Fruit fly (Drosophila melanogaster) whole organism, embryonic: ENCODE results near the gene RpL21.

Experiments
- BEAF-32 ChIP-seq: fragments of 200-800 bp; sonication (Bioruptor generic); optimal IDR thresholded peaks from 3 replicates; lab custom pipeline; 2017; ENCODE audit warnings: missing biosample characterization, missing genetic modification characterization, mild to moderate bottlenecking, moderate library complexity, missing genetic modification reagents
- CG10654 ChIP-seq: fragments of 200-800 bp; sonication (Bioruptor generic); optimal IDR thresholded peaks from 2 replicates; lab custom pipeline; 2016; ENCODE audit warnings: missing biosample characterization, missing genetic modification characterization
- CG11093 ChIP-seq: fragments of 200-800 bp; sonication (Bioruptor generic); IDR thresholded peaks from 3 replicates; pipeline ENCODE4 v1.3.6; 2022; ENCODE audit warnings: missing biosample characterization, missing genetic modification characterization
- CG11247 ChIP-seq: fragments of 200-800 bp; sonication (Bioruptor generic); IDR thresholded peaks from 2 replicates; pipeline ENCODE4 v1.3.6; 2022; ENCODE audit warnings: missing biosample characterization, missing genetic modification characterization
- CG11696 ChIP-seq: fragments of 200-800 bp; sonication (Bioruptor generic); IDR thresholded peaks from 2 replicates; pipeline ENCODE4 v1.3.6; 2022; ENCODE audit warnings: missing biosample characterization, missing genetic modification characterization
- CG13287 ChIP-seq: fragments of 200-800 bp; sonication (Bioruptor generic); IDR thresholded peaks from 2 replicates; pipeline ENCODE4 v1.3.6; 2022; ENCODE audit warnings: missing biosample characterization, missing genetic modification characterization; ENCODE audit not compliant: partially characterized antibody
- CG14050 ChIP-seq: fragments of 200-800 bp; sonication (Bioruptor generic); IDR thresholded peaks from 3 replicates; pipeline ENCODE4 v1.3.6; 2022; ENCODE audit warnings: missing biosample characterization, missing genetic modification characterization
- CG14965 ChIP-seq: fragments of 200-800 bp; sonication (Bioruptor generic); optimal IDR thresholded peaks from 2 replicates; lab custom pipeline; 2016; ENCODE audit warnings: missing biosample characterization, missing genetic modification characterization, borderline replicate concordance
- CG15479 ChIP-seq: fragments of 200-800 bp; sonication (Bioruptor generic); optimal IDR thresholded peaks from 3 replicates; lab custom pipeline; 2019; ENCODE audit warnings: missing biosample characterization, mild to moderate bottlenecking, missing genetic modification characterization, moderate library complexity
- CG2712 ChIP-seq: fragments of 200-800 bp; optimal IDR thresholded peaks from 3 replicates; lab custom pipeline; 2019; ENCODE audit warnings: missing biosample characterization, mild to moderate bottlenecking, missing genetic modification characterization, moderate library complexity
- CG2875 ChIP-seq: fragments of 200-800 bp; sonication (Bioruptor generic); optimal IDR thresholded peaks from 2 replicates; lab custom pipeline; 2017; ENCODE audit warnings: missing biosample characterization, mild to moderate bottlenecking, missing genetic modification characterization, missing genetic modification reagents
- CG30020 ChIP-seq: fragments of 200-800 bp; optimal IDR thresholded peaks from 2 replicates; lab custom pipeline; 2019; ENCODE audit warnings: missing biosample characterization, mild to moderate bottlenecking, missing genetic modification characterization, moderate library complexity
- CG31441 ChIP-seq: fragments of 200-800 bp; sonication (Bioruptor generic); IDR thresholded peaks from 2 replicates; pipeline ENCODE4 v1.3.6; 2022; ENCODE audit warnings: missing biosample characterization, missing genetic modification characterization
- CG33213 ChIP-seq: fragments of 200-800 bp; sonication (Bioruptor generic); optimal IDR thresholded peaks from 3 replicates; lab custom pipeline; 2016; ENCODE audit warnings: missing biosample characterization, missing genetic modification characterization
- CG42726 ChIP-seq: fragments of 200-800 bp; sonication (Bioruptor generic); IDR thresholded peaks from 2 replicates; pipeline ENCODE4 v1.3.6; 2022; ENCODE audit warnings: missing biosample characterization, missing genetic modification characterization; ENCODE audit not compliant: partially characterized antibody
- CG43689 ChIP-seq: fragments of 200-800 bp; sonication (Bioruptor generic); IDR thresholded peaks from 2 replicates; pipeline ENCODE4 v1.3.6; 2022; ENCODE audit warnings: missing biosample characterization, missing genetic modification characterization
- CG4424 ChIP-seq: fragments of 200-800 bp; sonication (Bioruptor generic); optimal IDR thresholded peaks from 3 replicates; lab custom pipeline; 2016; ENCODE audit warnings: missing biosample characterization, missing genetic modification characterization
- CG4730 ChIP-seq: fragments of 200-800 bp; sonication (Bioruptor generic); IDR thresholded peaks from 2 replicates; pipeline ENCODE4 v1.3.6; 2022; ENCODE audit warnings: missing biosample characterization, missing genetic modification characterization
- CG6654 ChIP-seq: fragments of 200-800 bp; sonication (Bioruptor generic); optimal IDR thresholded peaks from 2 replicates; lab custom pipeline; 2017; ENCODE audit warnings: missing biosample characterization, mild to moderate bottlenecking, missing genetic modification characterization
- CG7556 ChIP-seq: fragments of 200-800 bp; sonication (Bioruptor generic); optimal IDR thresholded peaks from 2 replicates; lab custom pipeline; 2017; ENCODE audit warnings: missing biosample characterization, mild to moderate bottlenecking, missing genetic modification characterization
- CG8944 ChIP-seq: fragments of 200-800 bp; sonication (Bioruptor generic); optimal IDR thresholded peaks from 3 replicates; lab custom pipeline; 2016; ENCODE audit warnings: missing biosample characterization, missing genetic modification characterization
- CG9609 ChIP-seq: fragments of 200-800 bp; sonication (Bioruptor generic); optimal IDR thresholded peaks from 3 replicates; lab custom pipeline; 2016; ENCODE audit warnings: missing biosample characterization, missing genetic modification characterization
- CTCF ChIP-seq: fragments of 200-800 bp; sonication (Bioruptor generic); optimal IDR thresholded peaks from 2 replicates; lab custom pipeline; 2017; ENCODE audit warnings: missing biosample characterization, mild to moderate bottlenecking, missing genetic modification characterization, moderate library complexity
- D19A ChIP-seq: fragments of 200-800 bp; optimal IDR thresholded peaks from 3 replicates; lab custom pipeline; 2019; ENCODE audit warnings: missing biosample characterization, mild to moderate bottlenecking, missing genetic modification characterization, moderate library complexity
- Dad ChIP-seq: fragments of 200-800 bp; sonication (Bioruptor generic); optimal IDR thresholded peaks from 3 replicates; lab custom pipeline; 2016; ENCODE audit warnings: missing biosample characterization, missing genetic modification characterization
- Dip3 ChIP-seq: fragments of 200-800 bp; sonication (Bioruptor generic); optimal IDR thresholded peaks from 3 replicates; lab custom pipeline; 2016; ENCODE audit warnings: missing biosample characterization, missing genetic modification characterization
- Dref ChIP-seq: fragments of 200-800 bp; sonication (Bioruptor generic); IDR thresholded peaks from 2 replicates; pipeline ENCODE4 v1.3.6; 2022; ENCODE audit warnings: missing biosample characterization, missing genetic modification characterization
- Gug ChIP-seq: fragments of 200-800 bp; sonication (Bioruptor generic); IDR thresholded peaks from 4 replicates; pipeline ENCODE4 v1.3.6; 2022; ENCODE audit warnings: missing biosample characterization, missing genetic modification characterization
- H15 ChIP-seq: fragments of 200-800 bp; sonication (Bioruptor generic); IDR thresholded peaks from 3 replicates; pipeline ENCODE4 v1.3.6; 2022; ENCODE audit warnings: missing biosample characterization, missing genetic modification characterization
- Hr51 ChIP-seq, 2 experiments: fragments of 200-800 bp; sonication (Bioruptor generic); optimal IDR thresholded peaks; 2 replicates in 1 of 2; 3 replicates in 1 of 2; lab custom pipeline; 2016 to 2018; ENCODE audit warnings: missing biosample characterization in 2 of 2, missing genetic modification characterization in 2 of 2, mild to moderate bottlenecking in 1 of 2, moderate library complexity in 1 of 2
- Lhr ChIP-seq: fragments of 200-800 bp; sonication (Bioruptor generic); optimal IDR thresholded peaks from 3 replicates; lab custom pipeline; 2017; ENCODE audit warnings: mild to moderate bottlenecking, missing biosample characterization, missing genetic modification reagents, missing genetic modification characterization
- MESR4 ChIP-seq: fragments of 200-800 bp; sonication (Bioruptor generic); optimal IDR thresholded peaks from 2 replicates; lab custom pipeline; 2018; ENCODE audit warnings: missing biosample characterization, mild to moderate bottlenecking, missing genetic modification characterization, moderate library complexity
- Max ChIP-seq: fragments of 200-800 bp; sonication (Bioruptor generic); optimal IDR thresholded peaks from 2 replicates; lab custom pipeline; 2016; ENCODE audit warnings: missing biosample characterization, mild to moderate bottlenecking, missing genetic modification characterization
- Mes4 ChIP-seq: fragments of 200-800 bp; sonication (Bioruptor generic); optimal IDR thresholded peaks from 2 replicates; lab custom pipeline; 2016; ENCODE audit warnings: missing biosample characterization, missing genetic modification characterization
- Oaz ChIP-seq: fragments of 200-800 bp; sonication (Bioruptor generic); IDR thresholded peaks from 2 replicates; pipeline ENCODE4 v1.3.6; 2022; ENCODE audit warnings: missing biosample characterization, missing genetic modification characterization
- Sry-δ ChIP-seq: fragments of 200-800 bp; sonication (Bioruptor generic); optimal IDR thresholded peaks from 2 replicates; lab custom pipeline; 2016; ENCODE audit warnings: missing biosample characterization, missing genetic modification characterization
- ase ChIP-seq: fragments of 200-800 bp; sonication (Bioruptor generic); IDR thresholded peaks from 3 replicates; pipeline ENCODE4 v1.3.6; 2022; ENCODE audit warnings: missing biosample characterization, missing genetic modification characterization
- bab2 ChIP-seq: fragments of 200-800 bp; sonication (Bioruptor generic); optimal IDR thresholded peaks from 2 replicates; lab custom pipeline; 2016; ENCODE audit warnings: missing biosample characterization, missing genetic modification characterization
- bcd ChIP-seq: fragments of 200-800 bp; sonication (Bioruptor generic); optimal IDR thresholded peaks from 2 replicates; lab custom pipeline; 2017; ENCODE audit warnings: missing biosample characterization, mild to moderate bottlenecking, missing genetic modification characterization
- caup ChIP-seq: fragments of 200-800 bp; sonication (Bioruptor generic); optimal IDR thresholded peaks from 3 replicates; lab custom pipeline; 2017; ENCODE audit warnings: missing biosample characterization, mild to moderate bottlenecking, missing genetic modification characterization, moderate library complexity; ENCODE audit not compliant: severe bottlenecking
- inv ChIP-seq: fragments of 200-800 bp; sonication (Bioruptor generic); IDR thresholded peaks from 2 replicates; pipeline ENCODE4 v1.3.6; 2022; ENCODE audit warnings: missing biosample characterization, missing genetic modification characterization; ENCODE audit not compliant: partially characterized antibody
- maf-S ChIP-seq: fragments of 200-800 bp; sonication (Bioruptor generic); optimal IDR thresholded peaks from 2 replicates; lab custom pipeline; 2016; ENCODE audit warnings: missing biosample characterization, missing genetic modification characterization
- odd ChIP-seq: fragments of 200-800 bp; sonication (Bioruptor generic); optimal IDR thresholded peaks from 2 replicates; lab custom pipeline; 2017; ENCODE audit warnings: missing biosample characterization, mild to moderate bottlenecking, missing genetic modification characterization
- pita ChIP-seq: fragments of 200-800 bp; sonication (Bioruptor generic); optimal IDR thresholded peaks from 2 replicates; lab custom pipeline; 2017; ENCODE audit warnings: missing biosample characterization, mild to moderate bottlenecking, missing genetic modification characterization
- pum ChIP-seq: fragments of 200-800 bp; sonication (Bioruptor generic); optimal IDR thresholded peaks from 2 replicates; lab custom pipeline; 2016; ENCODE audit warnings: missing biosample characterization, missing genetic modification characterization
- pzg ChIP-seq: fragments of 200-800 bp; sonication (Bioruptor generic); optimal IDR thresholded peaks from 3 replicates; lab custom pipeline; 2018; ENCODE audit warnings: missing biosample characterization, mild to moderate bottlenecking, missing genetic modification characterization, moderate library complexity
- slbo ChIP-seq: fragments of 200-800 bp; sonication (Bioruptor generic); IDR thresholded peaks from 2 replicates; pipeline ENCODE4 v1.3.6; 2022; ENCODE audit warnings: missing biosample characterization, missing genetic modification characterization
- ssp ChIP-seq: fragments of 200-800 bp; sonication (Bioruptor generic); IDR thresholded peaks from 2 replicates; pipeline ENCODE4 v1.3.6; 2022; ENCODE audit warnings: missing biosample characterization, missing genetic modification characterization
- stwl ChIP-seq: fragments of 200-800 bp; sonication (Bioruptor generic); optimal IDR thresholded peaks from 3 replicates; lab custom pipeline; 2018; ENCODE audit warnings: missing biosample characterization, mild to moderate bottlenecking, missing genetic modification characterization, moderate library complexity
- vfl ChIP-seq: fragments of 200-800 bp; sonication (Bioruptor generic); optimal IDR thresholded peaks from 2 replicates; lab custom pipeline; 2016; ENCODE audit warnings: missing biosample characterization, missing genetic modification characterization
- vnd ChIP-seq: fragments of 200-800 bp; sonication (Bioruptor generic); IDR thresholded peaks from 3 replicates; pipeline ENCODE4 v1.3.6; 2022; ENCODE audit warnings: missing biosample characterization, missing genetic modification characterization; ENCODE audit not compliant: partially characterized antibody
- zen2 ChIP-seq: fragments of 200-800 bp; sonication (Bioruptor generic); IDR thresholded peaks from 3 replicates; pipeline ENCODE4 v1.3.6; 2022; ENCODE audit warnings: missing biosample characterization, missing genetic modification characterization; ENCODE audit not compliant: partially characterized antibody

The RpL21 gene

DNA sequence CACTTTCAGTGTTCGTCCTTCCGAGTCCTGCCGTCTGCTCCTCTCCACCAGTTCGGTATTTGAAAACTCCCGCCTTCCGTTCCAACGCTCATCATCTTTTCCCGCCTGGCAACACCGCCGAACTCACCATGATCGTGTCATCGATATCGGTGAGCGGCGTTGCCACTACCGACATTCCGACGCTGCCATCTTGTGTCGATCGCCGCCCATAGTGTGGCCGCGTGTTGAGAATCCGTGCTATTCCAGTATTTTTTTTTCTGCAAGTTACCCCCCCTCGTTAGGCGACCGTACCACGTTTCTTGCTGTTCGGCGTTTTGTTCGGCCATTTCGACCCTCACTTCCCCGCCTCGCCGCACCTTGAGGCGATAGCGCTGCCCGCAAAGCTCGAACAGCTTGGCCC is 13.4 kb upstream of the RpL21 start:
- no peak for TF ChIP-seq CG14965 (GFP tag; lab: Kevin White, UChicago)
- TF ChIP-seq MESR4 (GFP tag; lab: Kevin White, UChicago), result no peak
- TF ChIP-seq Sry-δ (GFP tag; lab: Kevin White, UChicago), result peak; percentile 3
- TF ChIP-seq D19A (tag; lab: Kevin White, UChicago), result no peak
- TF ChIP-seq CG9609 (GFP tag; lab: Kevin White, UChicago), result no peak
- TF ChIP-seq slbo (GFP tag; lab: Robert Waterston, UW), result no peak
- no peak for TF ChIP-seq CG7556 (GFP tag; lab: Kevin White, UChicago)
- TF ChIP-seq Oaz, result no peak
- TF ChIP-seq CG13287 (GFP tag; lab: Robert Waterston, UW), result no peak
- peak; percentile 16 for TF ChIP-seq pzg (GFP tag; lab: Kevin White, UChicago)
- TF ChIP-seq zen2 (GFP tag; lab: Robert Waterston, UW), result no peak
- peak; percentile 22 for TF ChIP-seq stwl (tag; lab: Kevin White, UChicago)
- no peak for TF ChIP-seq bcd (GFP tag; lab: Kevin White, UChicago)
- TF ChIP-seq odd, result no peak
- no peak for TF ChIP-seq CG4730 (GFP tag; lab: Robert Waterston, UW)
- TF ChIP-seq CG2875 (GFP tag; lab: Kevin White, UChicago), result no peak
- no peak for TF ChIP-seq inv (GFP tag; lab: Robert Waterston, UW)
- TF ChIP-seq Hr51 (GFP tag; optimal IDR thresholded peaks at IDR 0.05; lab: Kevin White, UChicago), result no peak
- TF ChIP-seq CG42726 (GFP tag; lab: Robert Waterston, UW), result 0 out of 2 replicates have a peak, but pooled peaks have one; percentile 34
- peak; percentile 99 for TF ChIP-seq CG33213 (GFP tag; lab: Kevin White, UChicago)
- TF ChIP-seq CG4424 (GFP tag; lab: Kevin White, UChicago), result no peak
- TF ChIP-seq pita (GFP tag; lab: Kevin White, UChicago), result no peak
- TF ChIP-seq BEAF-32 (GFP tag; lab: Kevin White, UChicago), result no peak
- TF ChIP-seq CTCF (GFP tag; lab: Kevin White, UChicago), result no peak
- no peak for TF ChIP-seq Max (GFP tag; lab: Kevin White, UChicago)
- no peak for TF ChIP-seq CG15479 (GFP tag; lab: Kevin White, UChicago)
- no peak for TF ChIP-seq CG11093
- TF ChIP-seq CG43689 (GFP tag; lab: Robert Waterston, UW), result no peak
- no peak for TF ChIP-seq Dip3 (GFP tag; lab: Kevin White, UChicago)
- no peak for TF ChIP-seq CG31441 (GFP tag; lab: Robert Waterston, UW)
- TF ChIP-seq caup (GFP tag; lab: Kevin White, UChicago), result no peak
- TF ChIP-seq Lhr, result peak; percentile 82
- no peak for TF ChIP-seq CG14050 (GFP tag; lab: Robert Waterston, UW)
- peak; percentile 67 for TF ChIP-seq CG30020 (tag; lab: Kevin White, UChicago)
- peak; percentile 30; the same call in 1 of the 2 replicates for TF ChIP-seq ssp
- peak; percentile 53 for TF ChIP-seq Dref (GFP tag; lab: Robert Waterston, UW)
- TF ChIP-seq pum (GFP tag; lab: Kevin White, UChicago), result no peak
- TF ChIP-seq CG11247 (GFP tag; lab: Robert Waterston, UW), result no peak
- TF ChIP-seq CG6654, result no peak
- TF ChIP-seq H15 (GFP tag; lab: Robert Waterston, UW), result no peak
- no peak for TF ChIP-seq Gug (GFP tag; lab: Robert Waterston, UW)
- TF ChIP-seq CG11696 (GFP tag; lab: Robert Waterston, UW), result no peak
- TF ChIP-seq CG8944 (GFP tag; lab: Kevin White, UChicago), result no peak
- no peak for TF ChIP-seq ase (GFP tag; lab: Robert Waterston, UW)
- no peak for TF ChIP-seq vfl (GFP tag; lab: Kevin White, UChicago)
- no peak for TF ChIP-seq vnd (GFP tag; lab: Robert Waterston, UW)
- no peak for TF ChIP-seq Dad (GFP tag; lab: Kevin White, UChicago)
- no peak for TF ChIP-seq CG2712 (tag; lab: Kevin White, UChicago)
- no peak for TF ChIP-seq maf-S (GFP tag; lab: Kevin White, UChicago)
- TF ChIP-seq Mes4 (GFP tag; lab: Kevin White, UChicago), result no peak
- no peak for TF ChIP-seq CG10654 (GFP tag; lab: Kevin White, UChicago)
- no peak for TF ChIP-seq bab2
